Fruit fly (Drosophila melanogaster) whole organism, embryonic: ENCODE results near the gene ND-B16.6.
A peak's percentile ranks its signal among the peaks of the same experiment; 100 is the strongest.

Experiments
- BtbVII ChIP-seq: fragments of 200-800 bp; sonication (Bioruptor generic); optimal IDR thresholded peaks from 3 replicates; lab custom pipeline; 2017; ENCODE audit warnings: missing biosample characterization, mild to moderate bottlenecking, missing genetic modification characterization
- CG10147 ChIP-seq: fragments of 200-800 bp; sonication (Bioruptor generic); optimal IDR thresholded peaks from 2 replicates; lab custom pipeline; 2019; ENCODE audit warnings: missing biosample characterization, mild to moderate bottlenecking, missing genetic modification characterization, moderate library complexity
- CG10209 ChIP-seq: fragments of 200-800 bp; sonication (Bioruptor generic); optimal IDR thresholded peaks from 3 replicates; lab custom pipeline; 2017; ENCODE audit warnings: missing biosample characterization, mild to moderate bottlenecking, missing genetic modification characterization, missing genetic modification reagents
- CG10321 ChIP-seq: fragments of 200-800 bp; sonication (Bioruptor generic); IDR thresholded peaks from 2 replicates; pipeline ENCODE4 v1.3.6; 2022; ENCODE audit warnings: missing biosample characterization, missing genetic modification characterization
- CG10654 ChIP-seq: fragments of 200-800 bp; sonication (Bioruptor generic); optimal IDR thresholded peaks from 2 replicates; lab custom pipeline; 2016; ENCODE audit warnings: missing biosample characterization, missing genetic modification characterization
- CG11093 ChIP-seq: fragments of 200-800 bp; sonication (Bioruptor generic); IDR thresholded peaks from 3 replicates; pipeline ENCODE4 v1.3.6; 2022; ENCODE audit warnings: missing biosample characterization, missing genetic modification characterization
- CG12071 ChIP-seq: fragments of 200-800 bp; sonication (Bioruptor generic); optimal IDR thresholded peaks from 3 replicates; lab custom pipeline; 2018; ENCODE audit warnings: missing biosample characterization, mild to moderate bottlenecking, missing genetic modification characterization
- CG12391 ChIP-seq: fragments of 200-800 bp; sonication (Bioruptor generic); optimal IDR thresholded peaks from 3 replicates; lab custom pipeline; 2018; ENCODE audit warnings: missing biosample characterization, mild to moderate bottlenecking, missing genetic modification characterization, moderate library complexity
- CG12659 ChIP-seq: fragments of 200-800 bp; sonication (Bioruptor generic); optimal IDR thresholded peaks from 3 replicates; lab custom pipeline; 2017; ENCODE audit warnings: mild to moderate bottlenecking, missing biosample characterization, missing genetic modification reagents, missing genetic modification characterization
- CG14050 ChIP-seq: fragments of 200-800 bp; sonication (Bioruptor generic); IDR thresholded peaks from 3 replicates; pipeline ENCODE4 v1.3.6; 2022; ENCODE audit warnings: missing biosample characterization, missing genetic modification characterization
- CG16779 ChIP-seq: fragments of 200-800 bp; sonication (Bioruptor generic); IDR thresholded peaks from 2 replicates; pipeline ENCODE4 v1.3.6; 2022; ENCODE audit warnings: missing biosample characterization, missing genetic modification characterization
- CG16863 ChIP-seq: fragments of 200-800 bp; sonication (Bioruptor generic); optimal IDR thresholded peaks from 3 replicates; lab custom pipeline; 2016; ENCODE audit warnings: missing biosample characterization, missing genetic modification characterization
- CG18764 ChIP-seq: fragments of 200-800 bp; sonication (Bioruptor generic); optimal IDR thresholded peaks from 3 replicates; lab custom pipeline; 2016; ENCODE audit warnings: missing biosample characterization, missing genetic modification characterization
- CG32772 ChIP-seq: fragments of 200-800 bp; sonication (Bioruptor generic); IDR thresholded peaks from 2 replicates; pipeline ENCODE4 v1.3.6; 2022; ENCODE audit warnings: missing biosample characterization, missing genetic modification characterization
- CG3838 ChIP-seq: fragments of 200-800 bp; sonication (Bioruptor generic); optimal IDR thresholded peaks from 3 replicates; lab custom pipeline; 2016; ENCODE audit warnings: missing biosample characterization, missing genetic modification characterization
- CG3995 ChIP-seq: fragments of 200-800 bp; sonication (Bioruptor generic); optimal IDR thresholded peaks from 3 replicates; lab custom pipeline; 2016; ENCODE audit warnings: missing biosample characterization, missing genetic modification characterization
- CG4404 ChIP-seq: fragments of 200-800 bp; sonication (Bioruptor generic); IDR thresholded peaks from 2 replicates; pipeline ENCODE4 v1.3.6; 2022; ENCODE audit warnings: missing biosample characterization, missing genetic modification characterization
- CG6272 ChIP-seq: fragments of 200-800 bp; sonication (Bioruptor generic); IDR thresholded peaks from 2 replicates; pipeline ENCODE4 v1.3.6; 2022; ENCODE audit warnings: missing biosample characterization, missing genetic modification characterization
- CG7786 ChIP-seq: fragments of 200-800 bp; sonication (Bioruptor generic); optimal IDR thresholded peaks from 2 replicates; lab custom pipeline; 2016; ENCODE audit warnings: missing biosample characterization, missing genetic modification characterization
- CG7839 ChIP-seq: fragments of 200-800 bp; sonication (Bioruptor generic); optimal IDR thresholded peaks from 3 replicates; lab custom pipeline; 2018; ENCODE audit warnings: missing biosample characterization, mild to moderate bottlenecking, missing genetic modification characterization, moderate library complexity
- CG8388 ChIP-seq: fragments of 200-800 bp; sonication (Bioruptor generic); optimal IDR thresholded peaks from 2 replicates; lab custom pipeline; 2019; ENCODE audit warnings: missing biosample characterization, mild to moderate bottlenecking, missing genetic modification characterization, moderate library complexity
- CG8765 ChIP-seq: fragments of 200-800 bp; sonication (Bioruptor generic); IDR thresholded peaks from 2 replicates; pipeline ENCODE4 v1.3.6; 2022; ENCODE audit warnings: missing biosample characterization, missing genetic modification characterization
- D ChIP-seq, 2 experiments: fragments of 200-800 bp in 1 of 2; fragments of >200 bp in 1 of 2; sonication (Bioruptor generic) in 1 of 2; optimal IDR thresholded peaks; 2 replicates in 1 of 2; 3 replicates in 1 of 2; lab custom pipeline; 2017; ENCODE audit warnings: mild to moderate bottlenecking in 1 of 2, missing biosample characterization in 1 of 2, missing genetic modification characterization in 1 of 2, missing genetic modification reagents in 1 of 2
- Doc2 ChIP-seq: fragments of 200-800 bp; sonication (Bioruptor generic); IDR thresholded peaks from 2 replicates; pipeline ENCODE4 v1.3.6; 2022; ENCODE audit warnings: missing biosample characterization, missing genetic modification characterization
- Dref ChIP-seq: fragments of 200-800 bp; sonication (Bioruptor generic); IDR thresholded peaks from 2 replicates; pipeline ENCODE4 v1.3.6; 2022; ENCODE audit warnings: missing biosample characterization, missing genetic modification characterization
- Fer3 ChIP-seq: fragments of 200-800 bp; sonication (Bioruptor generic); optimal IDR thresholded peaks from 2 replicates; lab custom pipeline; 2018; ENCODE audit warnings: missing biosample characterization, mild to moderate bottlenecking, missing genetic modification characterization, moderate library complexity
- Hand ChIP-seq: fragments of 200-800 bp; sonication (Bioruptor generic); optimal IDR thresholded peaks from 2 replicates; lab custom pipeline; 2017; ENCODE audit warnings: mild to moderate bottlenecking, missing biosample characterization, missing genetic modification reagents, missing genetic modification characterization
- Hr78 ChIP-seq, 2 experiments: fragments of 200-800 bp in 1 of 2; fragments of >200 bp in 1 of 2; sonication (Bioruptor generic) in 1 of 2; optimal IDR thresholded peaks; 2 replicates each; lab custom pipeline; 2017 to 2019; ENCODE audit warnings: missing biosample characterization in 2 of 2, missing genetic modification characterization in 2 of 2, mild to moderate bottlenecking in 1 of 2, moderate library complexity in 1 of 2
- MBD-R2 ChIP-seq: fragments of 200-800 bp; sonication (Bioruptor generic); IDR thresholded peaks from 2 replicates; pipeline ENCODE4 v1.3.6; 2022; ENCODE audit warnings: missing biosample characterization, missing genetic modification characterization
- Oli ChIP-seq: fragments of 200-800 bp; sonication (Bioruptor generic); optimal IDR thresholded peaks from 2 replicates; lab custom pipeline; 2018; ENCODE audit warnings: missing biosample characterization, mild to moderate bottlenecking, missing genetic modification characterization, moderate library complexity
- Optix ChIP-seq: fragments of 200-800 bp; sonication (Bioruptor generic); IDR thresholded peaks from 3 replicates; pipeline ENCODE4 v1.3.6; 2022; ENCODE audit warnings: missing biosample characterization, missing genetic modification characterization
- Sox102F ChIP-seq: fragments of 200-800 bp; sonication (Bioruptor generic); optimal IDR thresholded peaks from 2 replicates; lab custom pipeline; 2018; ENCODE audit warnings: missing biosample characterization, mild to moderate bottlenecking, missing genetic modification characterization, moderate library complexity
- Taf1 ChIP-seq: fragments of 200-800 bp; sonication (Bioruptor generic); IDR thresholded peaks from 2 replicates; pipeline ENCODE4 v1.3.6; 2022; ENCODE audit warnings: missing biosample characterization, missing genetic modification characterization
- Xrp1 ChIP-seq: fragments of 200-800 bp; sonication (Bioruptor generic); IDR thresholded peaks from 2 replicates; pipeline ENCODE4 v1.3.6; 2022; ENCODE audit warnings: missing biosample characterization, missing genetic modification characterization
- amos ChIP-seq: fragments of 200-800 bp; sonication (Bioruptor generic); IDR thresholded peaks from 2 replicates; pipeline ENCODE4 v1.3.6; 2022; ENCODE audit warnings: missing biosample characterization, missing genetic modification characterization; ENCODE audit not compliant: partially characterized antibody
- aop ChIP-seq: fragments of 200-800 bp; sonication (Bioruptor generic); IDR thresholded peaks from 2 replicates; pipeline ENCODE4 v1.3.6; 2022; ENCODE audit warnings: missing biosample characterization, missing genetic modification characterization
- bcd ChIP-seq: fragments of 200-800 bp; sonication (Bioruptor generic); optimal IDR thresholded peaks from 2 replicates; lab custom pipeline; 2017; ENCODE audit warnings: missing biosample characterization, mild to moderate bottlenecking, missing genetic modification characterization
- cad ChIP-seq: fragments of >200 bp; optimal IDR thresholded peaks from 2 replicates; lab custom pipeline; 2017; ENCODE audit warnings: missing biosample characterization, missing genetic modification characterization
- cwo ChIP-seq: fragments of 200-800 bp; sonication (Bioruptor generic); optimal IDR thresholded peaks from 3 replicates; lab custom pipeline; 2017; ENCODE audit warnings: missing biosample characterization, missing genetic modification characterization, mild to moderate bottlenecking, moderate library complexity, missing genetic modification reagents
- dpn ChIP-seq, 2 experiments: fragments of 200-800 bp; sonication (Bioruptor generic); optimal IDR thresholded peaks; 3 replicates each; lab custom pipeline; 2016; ENCODE audit warnings: missing biosample characterization in 2 of 2, missing genetic modification characterization in 2 of 2
- dysf ChIP-seq: fragments of 200-800 bp; sonication (Bioruptor generic); IDR thresholded peaks from 3 replicates; pipeline ENCODE4 v1.3.6; 2022; ENCODE audit warnings: missing biosample characterization, missing genetic modification characterization
- gcm2 ChIP-seq: fragments of 200-800 bp; sonication (Bioruptor generic); optimal IDR thresholded peaks from 2 replicates; lab custom pipeline; 2016; ENCODE audit warnings: missing biosample characterization, missing genetic modification characterization
- gt ChIP-seq: fragments of 200-800 bp; sonication (Bioruptor generic); IDR thresholded peaks from 2 replicates; pipeline ENCODE4 v1.3.6; 2022; ENCODE audit warnings: missing biosample characterization, missing genetic modification characterization
- ham ChIP-seq: fragments of 200-800 bp; sonication (Bioruptor generic); IDR thresholded peaks from 2 replicates; pipeline ENCODE4 v1.3.6; 2022; ENCODE audit warnings: missing biosample characterization, missing genetic modification characterization
- hb ChIP-seq: fragments of 200-800 bp; sonication (Bioruptor generic); IDR thresholded peaks from 3 replicates; pipeline ENCODE4 v1.3.6; 2022; ENCODE audit warnings: missing biosample characterization, missing genetic modification characterization; ENCODE audit not compliant: partially characterized antibody
- sisA ChIP-seq: fragments of 200-800 bp; sonication (Bioruptor generic); IDR thresholded peaks from 2 replicates; pipeline ENCODE4 v1.3.6; 2022; ENCODE audit warnings: missing biosample characterization, missing genetic modification characterization
- sqz ChIP-seq: fragments of 200-800 bp; sonication (Bioruptor generic); optimal IDR thresholded peaks from 3 replicates; lab custom pipeline; 2018; ENCODE audit warnings: missing biosample characterization, mild to moderate bottlenecking, missing genetic modification characterization
- tio ChIP-seq: fragments of 200-800 bp; sonication (Bioruptor generic); optimal IDR thresholded peaks from 2 replicates; lab custom pipeline; 2017; ENCODE audit warnings: missing biosample characterization, missing genetic modification characterization, inconsistent platforms
- ttk ChIP-seq: fragments of 200-800 bp; sonication (Bioruptor generic); IDR thresholded peaks from 2 replicates; pipeline ENCODE4 v2.1.2; 2022; ENCODE audit warnings: missing biosample characterization, missing genetic modification characterization

The ND-B16.6 gene

DNA sequence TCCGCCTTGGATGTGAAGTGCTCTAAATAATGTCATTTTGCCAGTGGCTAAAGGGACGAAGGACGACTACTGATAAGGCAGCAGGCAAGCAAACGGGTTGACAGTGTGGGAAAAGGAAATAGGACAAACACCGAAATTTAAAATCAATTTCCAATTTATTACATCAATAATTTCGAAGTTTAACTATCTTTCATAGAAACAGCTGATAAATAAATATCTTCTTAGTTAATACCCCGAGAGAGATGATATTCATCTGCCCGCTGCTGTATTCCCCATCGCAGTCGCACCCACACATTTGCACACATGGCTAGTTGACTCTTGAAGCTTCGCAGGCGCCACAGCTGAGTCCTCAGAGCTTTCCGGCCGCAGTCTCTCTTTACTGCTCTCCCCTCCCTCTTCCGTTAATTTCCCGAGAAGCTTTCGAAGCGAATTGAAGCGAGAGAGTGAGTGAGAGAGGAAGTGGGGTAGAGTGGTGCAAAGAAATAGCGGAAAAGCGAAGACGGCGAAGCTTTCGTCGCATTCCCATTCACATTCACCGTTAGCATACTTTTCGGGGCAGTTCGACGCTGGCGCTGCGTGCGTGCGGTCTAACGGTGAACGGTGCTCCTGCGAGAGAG lies 33.2 kb downstream of the ND-B16.6 start (continued):
- TF ChIP-seq CG8388 (peak; percentile 32), CG11093 (GFP tag; lab: Robert Waterston, UW) (0 out of 3 replicates have a peak, but pooled peaks have one; percentile 31), CG4404 (peak; percentile 33; the same call in 1 of the 2 replicates), gt (GFP tag; lab: Robert Waterston, UW) (0 out of 2 replicates have a peak, but pooled peaks have one; percentile 24), bcd (peak; percentile 46), cwo (peak; percentile 73), ttk (GFP tag; lab: Robert Waterston, UW) (peak; percentile 62; the same call in 1 of the 2 replicates), CG14050 (GFP tag; lab: Robert Waterston, UW) (peak; percentile 60), CG32772 (GFP tag; lab: Robert Waterston, UW) (peak; percentile 53), dysf (GFP tag; lab: Robert Waterston, UW) (peak; percentile 82), CG12659 (GFP tag; lab: Kevin White, UChicago) (peak; percentile 66), CG10654 (GFP tag; lab: Kevin White, UChicago) (peak; percentile 13), CG6272 (no peak), dpn (GFP tag; optimal IDR thresholded peaks at IDR 0.05; lab: Kevin White, UChicago) (peak; percentile 26 to 60), Xrp1 (peak; percentile 70), sisA (GFP tag; lab: Robert Waterston, UW) (peak; percentile 64), CG3995 (GFP tag; lab: Kevin White, UChicago) (peak; percentile 7), BtbVII (peak; percentile 51), CG10147 (GFP tag; lab: Kevin White, UChicago) (peak; percentile 64), CG7839 (tag; lab: Kevin White, UChicago) (peak; percentile 76), Optix (GFP tag; lab: Robert Waterston, UW) (peak; percentile 62; the same call in 2 of the 3 replicates), CG16863 (GFP tag; lab: Kevin White, UChicago) (peak; percentile 46), amos (GFP tag; lab: Robert Waterston, UW) (no peak), tio (GFP tag; lab: Kevin White, UChicago) (no peak), ham (GFP tag; lab: Robert Waterston, UW) (no peak; the same call in 1 of the 2 replicates), sqz (GFP tag; lab: Kevin White, UChicago) (no peak), CG3838 (GFP tag; lab: Kevin White, UChicago) (no peak), Hand (GFP tag; lab: Kevin White, UChicago) (peak; percentile 79), CG12071 (peak; percentile 44), cad (GFP tag; lab: Kevin White, UChicago) (no peak), CG7786 (peak; percentile 35), CG12391 (tag; lab: Kevin White, UChicago) (peak; percentile 53), D (optimal IDR thresholded peaks at IDR 0.05; lab: Kevin White, UChicago) (no peak), D (GFP tag; optimal IDR thresholded peaks at IDR 0.05; lab: Kevin White, UChicago) (peak; percentile 34), Dref (GFP tag; lab: Robert Waterston, UW) (no peak), hb (no peak), Taf1 (GFP tag; lab: Robert Waterston, UW) (peak; percentile 76), CG16779 (GFP tag; lab: Robert Waterston, UW) (no peak), Doc2 (GFP tag; lab: Robert Waterston, UW) (no peak), CG10209 (peak; percentile 65), MBD-R2 (GFP tag; lab: Robert Waterston, UW) (peak; percentile 40; the same call in 1 of the 2 replicates), Hr78 (GFP tag; optimal IDR thresholded peaks at IDR 0.05; lab: Kevin White, UChicago) (no peak), gcm2 (GFP tag; lab: Kevin White, UChicago) (peak; percentile 3), aop (GFP tag; lab: Robert Waterston, UW) (no peak), Sox102F (GFP tag; lab: Kevin White, UChicago) (peak; percentile 50), CG8765 (no peak), Oli (tag; lab: Kevin White, UChicago) (peak; percentile 58), CG10321 (GFP tag; lab: Robert Waterston, UW) (no peak), CG18764 (GFP tag; lab: Kevin White, UChicago) (no peak), Fer3 (tag; lab: Kevin White, UChicago) (peak; percentile 70)
